Fruit fly (Drosophila melanogaster): ENCODE results near the gene ple.

The ple gene

dm6 chr3L:6742110-6742718 is 22.9 kb upstream of the ple start:
- TF ChIP-seq EcR (GFP tag; optimal IDR thresholded peaks at IDR 0.05) (no peak), CG8478 (optimal IDR thresholded peaks at IDR 0.05) (peak; percentile 97), Dll (optimal IDR thresholded peaks at IDR 0.05) (peak; percentile 49)

DNA sequence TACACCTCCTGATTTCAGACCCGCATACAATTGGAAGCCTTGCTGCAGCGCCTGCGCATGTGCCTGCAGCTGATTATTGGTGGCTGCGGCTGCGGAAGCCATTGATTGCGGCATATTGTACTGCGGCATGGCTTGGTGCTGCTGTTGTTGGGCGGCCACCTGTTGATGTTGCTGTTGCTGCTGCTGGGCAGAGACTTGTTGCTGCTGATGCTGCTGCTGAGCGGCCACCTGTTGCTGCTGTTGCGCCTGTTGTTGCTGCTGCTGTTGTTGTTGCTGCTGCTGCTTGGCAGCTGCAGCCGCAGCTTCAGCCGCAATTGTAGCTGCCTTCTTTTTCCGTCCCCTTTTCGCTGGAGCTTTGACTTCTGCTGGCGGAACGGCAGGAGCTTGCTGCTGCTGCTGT is 11.8 kb upstream of the ple start:
- no peak for TF ChIP-seq Dll (optimal IDR thresholded peaks at IDR 0.05)
- no peak for TF ChIP-seq CG8478 (optimal IDR thresholded peaks at IDR 0.05)
- no peak for TF ChIP-seq EcR (GFP tag; optimal IDR thresholded peaks at IDR 0.05)
- TF ChIP-seq pan (optimal IDR thresholded peaks at IDR 0.05): no peak
- no peak for TF ChIP-seq usp (GFP tag; optimal IDR thresholded peaks at IDR 0.05)
- TF ChIP-seq psq (optimal IDR thresholded peaks at IDR 0.05): no peak

- TF ChIP-seq EcR (GFP tag; optimal IDR thresholded peaks at IDR 0.05) (no peak), psq (optimal IDR thresholded peaks at IDR 0.05) (no peak), usp (GFP tag; optimal IDR thresholded peaks at IDR 0.05) (no peak), pan (optimal IDR thresholded peaks at IDR 0.05) (no peak), Dll (optimal IDR thresholded peaks at IDR 0.05) (no peak)
These were observed 5.2 kb upstream of the ple start for dm6 chr3L:6724511-6724910.

DNA sequence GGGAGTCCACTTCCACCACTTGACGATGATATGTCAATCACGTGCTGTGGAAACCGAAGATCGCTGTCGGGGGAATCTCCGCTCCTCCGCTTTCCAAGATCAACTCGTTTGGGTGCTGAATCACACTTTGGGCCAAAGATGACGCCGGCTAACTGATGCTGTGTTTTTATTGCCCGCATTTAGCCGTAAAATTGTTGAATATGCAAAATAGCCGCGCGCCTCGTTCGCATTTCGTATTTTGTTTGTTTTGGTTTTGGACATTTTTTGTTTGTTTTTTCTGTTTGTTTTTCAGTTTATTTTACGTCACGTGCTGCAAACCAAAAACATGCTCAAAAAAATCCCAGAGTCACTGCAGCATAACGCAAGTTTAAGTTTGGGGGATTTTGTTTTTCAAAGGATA is 4.0 kb upstream of the ple start:
- TF ChIP-seq EcR (GFP tag; optimal IDR thresholded peaks at IDR 0.05) (no peak), psq (optimal IDR thresholded peaks at IDR 0.05) (no peak), pan (optimal IDR thresholded peaks at IDR 0.05) (no peak), usp (GFP tag; optimal IDR thresholded peaks at IDR 0.05) (no peak), Dll (optimal IDR thresholded peaks at IDR 0.05) (no peak), CG8478 (optimal IDR thresholded peaks at IDR 0.05) (no peak)

- no peak for TF ChIP-seq pan (optimal IDR thresholded peaks at IDR 0.05)
- TF ChIP-seq Dll (optimal IDR thresholded peaks at IDR 0.05): no peak
- TF ChIP-seq psq (optimal IDR thresholded peaks at IDR 0.05): no peak
- TF ChIP-seq usp (GFP tag; optimal IDR thresholded peaks at IDR 0.05): no peak
- TF ChIP-seq EcR (GFP tag; optimal IDR thresholded peaks at IDR 0.05): no peak
- TF ChIP-seq CG8478 (optimal IDR thresholded peaks at IDR 0.05): no peak
These were observed 10.2 kb downstream of the ple start for dm6 chr3L:6708995-6709606.

dm6 chr3L:6706723-6707591 is 12.4 kb downstream of the ple start:
- no peak for TF ChIP-seq CG8478 (optimal IDR thresholded peaks at IDR 0.05)
- TF ChIP-seq pan (optimal IDR thresholded peaks at IDR 0.05): no peak
- no peak for TF ChIP-seq usp (GFP tag; optimal IDR thresholded peaks at IDR 0.05)
- no peak for TF ChIP-seq Dll (optimal IDR thresholded peaks at IDR 0.05)
- TF ChIP-seq EcR (GFP tag; optimal IDR thresholded peaks at IDR 0.05): no peak
- TF ChIP-seq psq (optimal IDR thresholded peaks at IDR 0.05): no peak

DNA sequence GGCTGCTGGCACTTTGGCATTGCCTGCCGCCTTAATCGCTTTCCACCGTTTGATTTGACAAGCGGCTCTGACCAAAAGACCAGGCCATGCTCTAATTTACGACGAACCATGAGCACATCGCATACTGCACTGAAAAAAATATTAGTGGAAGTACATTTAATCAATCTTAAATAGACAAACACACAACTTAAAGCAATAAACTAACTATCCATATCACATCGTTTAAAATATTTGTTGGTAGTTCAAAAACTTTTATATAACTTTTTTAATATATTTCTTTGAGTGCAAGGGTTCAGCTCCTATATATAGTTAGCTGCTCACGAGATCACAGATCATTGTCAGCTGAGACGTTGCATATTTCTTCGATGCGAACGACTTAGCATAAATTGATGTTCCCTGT is 13.5 kb downstream of the ple start:
- TF ChIP-seq Dll (optimal IDR thresholded peaks at IDR 0.05): no peak
- no peak for TF ChIP-seq pan (optimal IDR thresholded peaks at IDR 0.05)
- TF ChIP-seq psq (optimal IDR thresholded peaks at IDR 0.05): no peak
- no peak for TF ChIP-seq CG8478 (optimal IDR thresholded peaks at IDR 0.05)
- no peak for TF ChIP-seq usp (GFP tag; optimal IDR thresholded peaks at IDR 0.05)

DNA sequence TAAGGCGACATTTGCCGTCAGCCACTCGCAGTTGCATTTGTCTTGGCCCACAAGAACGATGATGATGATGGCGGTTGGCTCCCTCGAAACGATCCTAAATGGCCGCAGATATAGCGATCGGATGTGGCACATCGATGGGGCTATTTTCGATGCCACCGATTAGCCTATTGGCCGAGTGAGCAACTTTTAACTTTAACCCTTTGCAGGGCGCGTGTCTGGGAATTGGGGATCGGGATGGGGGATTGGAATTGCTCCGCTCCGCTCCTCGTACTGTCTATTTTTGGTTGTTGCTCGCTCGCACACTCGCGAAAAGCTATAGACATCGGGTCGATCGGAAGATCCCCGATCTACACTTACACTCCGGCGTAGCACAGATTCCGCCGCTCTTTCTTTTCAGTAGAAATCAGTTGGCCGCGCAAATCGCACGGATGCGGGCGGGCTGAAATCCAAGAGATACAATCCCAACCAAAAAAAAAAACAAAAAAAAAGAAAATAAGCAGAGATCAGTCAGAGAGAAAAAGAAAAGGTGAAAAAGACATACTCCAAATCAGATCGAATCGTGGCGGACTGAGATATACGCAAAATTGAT is 14.8 kb downstream of the ple start, which contains the start of gene CG8519:
TSS of gene CG8519 (plus strand) at position 393 of the 589 bp plus-strand sequence.
- no peak for TF ChIP-seq Dll (optimal IDR thresholded peaks at IDR 0.05)
- TF ChIP-seq EcR (GFP tag; optimal IDR thresholded peaks at IDR 0.05): no peak
- no peak for TF ChIP-seq CG8478 (optimal IDR thresholded peaks at IDR 0.05)
- no peak for TF ChIP-seq psq (optimal IDR thresholded peaks at IDR 0.05)
- no peak for TF ChIP-seq pan (optimal IDR thresholded peaks at IDR 0.05)
- TF ChIP-seq usp (GFP tag; optimal IDR thresholded peaks at IDR 0.05): no peak

- no peak for TF ChIP-seq Dll (optimal IDR thresholded peaks at IDR 0.05)
- no peak for TF ChIP-seq pan (optimal IDR thresholded peaks at IDR 0.05)
- no peak for TF ChIP-seq psq (optimal IDR thresholded peaks at IDR 0.05)
- TF ChIP-seq EcR (GFP tag; optimal IDR thresholded peaks at IDR 0.05): no peak
- TF ChIP-seq CG8478 (optimal IDR thresholded peaks at IDR 0.05): no peak
- TF ChIP-seq usp (GFP tag; optimal IDR thresholded peaks at IDR 0.05): no peak
These were observed 15.9 kb downstream of the ple start, which contains the start of gene SP1173 for dm6 chr3L:6703368-6703807. TSS of gene SP1173 (minus strand) at chr3L:6703521.

DNA sequence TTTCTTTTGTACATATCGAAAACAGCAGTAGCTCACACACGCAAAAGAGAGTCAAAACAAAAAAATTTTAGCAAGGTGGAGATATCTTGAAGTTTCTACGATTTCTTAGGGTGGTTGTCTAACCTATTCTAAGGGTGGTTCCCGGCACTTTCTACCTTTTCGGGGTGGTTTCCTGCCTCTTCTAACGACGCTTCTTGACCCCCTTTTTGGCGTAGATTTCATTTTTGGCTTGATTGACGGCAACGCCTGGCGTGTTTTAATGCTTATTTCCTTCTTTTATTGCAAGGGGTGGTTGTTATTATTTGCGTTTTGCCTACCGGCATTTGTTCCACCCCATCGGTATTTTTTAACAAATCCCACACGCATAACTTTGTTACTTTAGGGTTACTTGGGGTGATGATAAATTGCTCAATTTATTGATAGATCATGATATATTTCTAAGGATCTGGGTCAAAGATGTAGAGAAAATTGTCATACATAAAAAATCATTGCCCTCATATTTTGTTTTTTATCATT is 18.3 kb downstream of the ple start:
- TF ChIP-seq psq (optimal IDR thresholded peaks at IDR 0.05): no peak
- no peak for TF ChIP-seq EcR (GFP tag; optimal IDR thresholded peaks at IDR 0.05)

dm6 chr3L:6697353-6697752 is 22.0 kb downstream of the ple start:
- TF ChIP-seq pan (optimal IDR thresholded peaks at IDR 0.05) (no peak), psq (optimal IDR thresholded peaks at IDR 0.05) (no peak), Dll (optimal IDR thresholded peaks at IDR 0.05) (no peak), EcR (GFP tag; optimal IDR thresholded peaks at IDR 0.05) (no peak), CG8478 (optimal IDR thresholded peaks at IDR 0.05) (no peak), usp (GFP tag; optimal IDR thresholded peaks at IDR 0.05) (no peak)

DNA sequence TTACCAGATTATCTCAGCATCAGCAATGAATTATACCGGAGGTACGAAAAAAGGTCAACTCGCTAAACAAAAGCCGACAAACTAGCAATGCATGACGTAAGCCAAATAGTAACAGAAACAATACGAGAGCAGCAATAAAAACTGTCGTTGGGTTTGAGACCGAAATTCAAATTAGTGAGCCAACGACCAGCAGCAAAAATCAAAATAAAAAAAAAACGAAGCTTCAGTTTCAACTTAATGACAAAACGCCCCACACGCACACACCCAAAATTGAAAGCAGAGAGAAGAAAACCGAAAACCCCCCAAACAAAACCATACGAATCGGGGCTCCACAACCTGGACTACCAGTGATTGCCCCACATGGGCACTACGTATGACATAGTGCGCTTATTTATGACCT is 25.1 kb downstream of the ple start:
- TF ChIP-seq usp (GFP tag; optimal IDR thresholded peaks at IDR 0.05) (no peak), EcR (GFP tag; optimal IDR thresholded peaks at IDR 0.05) (no peak), CG8478 (optimal IDR thresholded peaks at IDR 0.05) (no peak), psq (optimal IDR thresholded peaks at IDR 0.05) (no peak), pan (optimal IDR thresholded peaks at IDR 0.05) (no peak), Dll (optimal IDR thresholded peaks at IDR 0.05) (no peak)

Measured in whole organism.